Worm (Caenorhabditis elegans): ENCODE measurements around the gene F46B3.8.

Gene F46B3.8

DNA sequence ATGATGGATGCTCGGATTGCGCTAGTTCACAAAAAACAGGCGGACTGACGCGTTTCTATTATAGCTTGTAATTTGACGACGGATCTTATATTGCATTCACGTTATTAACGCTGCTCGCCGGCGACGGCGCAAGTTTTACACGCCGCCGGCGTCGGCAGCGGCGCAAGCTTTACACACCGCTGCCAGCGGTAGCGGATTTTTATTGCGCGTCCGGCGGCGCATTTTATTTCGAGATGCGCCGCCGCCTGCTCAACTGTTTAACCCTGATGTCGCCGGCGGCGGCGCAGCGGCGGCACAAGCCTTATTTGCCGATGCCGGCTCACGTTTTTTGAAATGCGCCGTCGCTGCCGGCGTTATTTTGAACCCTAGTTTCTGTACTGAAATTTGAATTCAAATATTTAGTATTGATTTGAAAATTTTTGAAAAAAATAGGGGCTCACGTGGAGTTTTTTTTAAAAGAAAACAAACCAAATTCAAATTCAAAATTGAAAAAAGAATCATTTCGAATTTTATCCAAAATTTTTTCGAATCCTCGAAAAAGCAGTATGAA lies 18.3 kb downstream of the F46B3.8 start, which contains the start of gene ttr-57:
Gene ttr-57 (plus strand): TSS at position 500 of the 550 bp plus-strand sequence.
- no peak for TF ChIP-seq mdl-1 (tag; optimal IDR thresholded peaks at IDR 0.05)

DNA sequence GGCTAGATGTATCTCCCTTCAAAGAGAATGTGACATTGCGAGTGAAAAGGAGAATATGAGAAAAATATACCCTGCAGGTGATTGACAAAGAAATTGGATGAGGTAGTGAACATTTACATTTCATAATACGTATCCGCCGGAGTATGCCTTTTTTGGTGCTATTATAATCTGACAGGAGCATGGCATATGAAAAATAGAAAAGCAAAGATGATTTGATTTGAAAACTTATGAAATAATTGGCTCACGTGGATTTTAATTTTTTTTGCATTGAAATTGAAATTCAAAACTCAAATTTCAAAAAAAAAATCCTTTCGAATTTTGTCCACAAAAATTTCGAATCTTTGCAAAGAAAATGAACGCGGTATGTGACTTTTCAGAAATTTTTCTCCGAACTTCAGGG lies 19.9 kb downstream of the F46B3.8 start, which contains the start of gene ttr-11:
Gene ttr-11 (plus strand): TSS at position 301 of the 400 bp plus-strand sequence.
- TF ChIP-seq lin-39 (tag; optimal IDR thresholded peaks at IDR 0.05) (no peak), nhr-237 (tag; optimal IDR thresholded peaks at IDR 0.05) (no peak), lin-11 (tag; optimal IDR thresholded peaks at IDR 0.05) (no peak), nhr-25 (tag; optimal IDR thresholded peaks at IDR 0.05) (no peak), mdl-1 (tag; optimal IDR thresholded peaks at IDR 0.05) (no peak), sem-4 (tag; optimal IDR thresholded peaks at IDR 0.05) (no peak), nhr-77 (tag; optimal IDR thresholded peaks at IDR 0.05) (no peak), elt-1 (tag; optimal IDR thresholded peaks at IDR 0.05) (no peak), Y55F3AM.14 (GFP tag; optimal IDR thresholded peaks at IDR 0.05) (no peak), nhr-129 (tag; optimal IDR thresholded peaks at IDR 0.05) (no peak), ztf-11 (tag; optimal IDR thresholded peaks at IDR 0.05) (no peak), aly-2 (tag; optimal IDR thresholded peaks at IDR 0.05) (no peak)

DNA sequence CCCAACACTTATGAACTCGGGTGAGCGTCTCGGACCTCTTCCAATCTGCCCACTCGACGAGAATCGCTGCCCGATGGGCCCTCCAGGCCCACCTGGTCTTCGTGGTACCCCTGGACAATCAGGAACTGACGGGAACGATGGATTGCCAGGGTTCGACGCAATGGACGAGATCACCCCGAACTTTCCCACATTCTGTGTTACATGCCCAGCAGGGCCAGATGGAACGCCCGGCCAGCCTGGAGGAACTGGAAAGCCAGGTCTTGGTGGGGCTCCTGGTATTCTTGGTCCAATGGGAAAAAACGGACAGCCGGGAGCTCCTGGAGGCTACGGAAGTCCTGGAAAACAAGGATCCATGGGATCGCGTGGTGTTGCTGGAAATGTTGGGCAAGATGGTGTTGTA lies 22.3 kb downstream of the F46B3.8 start:
- no peak for TF ChIP-seq elt-1 (tag; optimal IDR thresholded peaks at IDR 0.05)
- TF ChIP-seq nhr-21 (tag; optimal IDR thresholded peaks at IDR 0.05) = no peak
- no peak for TF ChIP-seq crh-2 (tag; optimal IDR thresholded peaks at IDR 0.05)
- no peak for TF ChIP-seq nhr-11 (tag; optimal IDR thresholded peaks at IDR 0.05)

DNA sequence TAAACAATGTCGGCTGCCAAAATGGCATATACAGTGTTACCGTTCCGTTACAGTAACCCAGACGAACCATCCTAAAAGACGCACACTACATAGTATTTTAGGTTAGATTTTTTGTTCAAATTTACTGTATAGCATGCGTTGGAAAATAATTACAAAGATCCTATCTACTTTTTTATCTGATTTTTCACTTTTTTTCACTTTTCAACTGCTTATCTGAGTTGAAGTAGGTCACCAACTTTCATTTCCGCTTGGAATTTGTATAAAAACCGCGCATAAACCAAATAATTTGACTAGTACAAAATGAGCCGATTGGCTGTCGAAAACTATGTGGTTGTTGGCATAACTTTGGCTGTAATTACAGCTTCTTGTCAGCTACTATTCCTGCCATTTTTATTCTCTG lies 23.2 kb downstream of the F46B3.8 start, which contains the start of gene col-163:
Gene col-163 (plus strand): TSS at position 301 of the 400 bp plus-strand sequence.
- no peak for TF ChIP-seq mbf-1 (tag; optimal IDR thresholded peaks at IDR 0.05)
- TF ChIP-seq ztf-4 (tag; optimal IDR thresholded peaks at IDR 0.05) = no peak
- TF ChIP-seq nhr-21 (tag; optimal IDR thresholded peaks at IDR 0.05) = no peak
- no peak for TF ChIP-seq nhr-12 (tag; optimal IDR thresholded peaks at IDR 0.05)
- no peak for TF ChIP-seq lin-13 (GFP tag; optimal IDR thresholded peaks at IDR 0.05)
- no peak for TF ChIP-seq elt-1 (tag; optimal IDR thresholded peaks at IDR 0.05)
- no peak for TF ChIP-seq mdl-1 (tag; optimal IDR thresholded peaks at IDR 0.05)
- TF ChIP-seq skn-1 (tag; optimal IDR thresholded peaks at IDR 0.05) = no peak
- TF ChIP-seq ztf-11 (tag; optimal IDR thresholded peaks at IDR 0.05) = no peak

DNA sequence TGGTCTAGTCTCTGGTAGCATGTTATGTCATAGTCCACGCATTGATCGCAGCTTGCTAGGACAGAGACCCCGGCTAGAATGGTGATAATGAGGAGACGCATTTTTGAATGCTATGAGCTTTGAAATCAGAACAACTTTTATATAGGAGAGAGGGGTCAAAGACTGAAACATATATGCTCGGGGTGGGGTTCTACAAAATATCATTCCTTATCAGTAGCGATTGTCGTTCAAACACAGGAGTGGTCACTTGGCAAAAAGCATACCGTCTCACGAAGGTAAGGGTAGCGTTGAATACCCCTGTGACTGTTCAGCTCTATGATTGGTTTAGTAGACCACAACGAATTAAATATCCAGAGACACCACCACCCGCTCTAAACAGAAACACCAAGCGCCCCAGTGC lies 25.9 kb downstream of the F46B3.8 start, which contains the start of gene F46B3.1:
Gene F46B3.1 (minus strand): TSS at position 101 of the 400 bp plus-strand sequence.
- TF ChIP-seq lsy-2 (tag; optimal IDR thresholded peaks at IDR 0.05) (no peak), skn-1 (tag; optimal IDR thresholded peaks at IDR 0.05) (no peak), mbf-1 (tag; optimal IDR thresholded peaks at IDR 0.05) (no peak), ztf-11 (tag; optimal IDR thresholded peaks at IDR 0.05) (no peak), ama-1 (optimal IDR thresholded peaks at IDR 0.05) (no peak), sem-4 (tag; optimal IDR thresholded peaks at IDR 0.05) (no peak), elt-1 (tag; optimal IDR thresholded peaks at IDR 0.05) (no peak), aly-2 (tag; optimal IDR thresholded peaks at IDR 0.05) (no peak), zag-1 (tag; optimal IDR thresholded peaks at IDR 0.05) (no peak), nhr-237 (tag; optimal IDR thresholded peaks at IDR 0.05) (no peak), nhr-21 (tag; optimal IDR thresholded peaks at IDR 0.05) (no peak), unc-62 (GFP tag; optimal IDR thresholded peaks at IDR 0.05) (no peak), lin-11 (tag; optimal IDR thresholded peaks at IDR 0.05) (no peak), nhr-12 (tag; optimal IDR thresholded peaks at IDR 0.05) (no peak), nhr-25 (tag; optimal IDR thresholded peaks at IDR 0.05) (no peak), lin-39 (tag; optimal IDR thresholded peaks at IDR 0.05) (no peak), blmp-1 (tag; optimal IDR thresholded peaks at IDR 0.05; ENCODE audit: insufficient read depth) (no peak), unc-55 (GFP tag; optimal IDR thresholded peaks at IDR 0.05) (no peak), mdl-1 (tag; optimal IDR thresholded peaks at IDR 0.05) (no peak), ceh-82 (tag; optimal IDR thresholded peaks at IDR 0.05) (no peak)

DNA sequence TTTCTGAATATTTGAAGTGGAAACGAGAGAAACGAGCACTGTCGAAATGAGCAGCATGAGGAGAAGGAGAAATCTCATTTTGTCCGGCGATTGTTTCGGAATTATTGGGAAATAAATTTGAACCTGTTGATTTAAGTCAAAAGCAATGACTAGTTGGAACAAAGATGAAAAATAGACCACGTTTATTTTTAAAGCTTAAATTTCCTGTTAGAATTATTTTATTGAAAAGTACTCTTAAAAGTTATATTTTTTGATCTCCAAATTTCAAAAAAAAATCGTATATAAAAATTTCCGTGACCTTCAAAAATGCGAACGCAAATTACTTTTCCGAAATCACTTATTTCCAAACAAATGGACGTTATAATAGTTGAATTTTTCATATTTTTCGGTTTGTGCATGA lies 27.3 kb downstream of the F46B3.8 start, which contains the start of gene F26F2.11:
Gene F26F2.11 (minus strand): TSS at position 101 of the 400 bp plus-strand sequence.
- TF ChIP-seq ztf-4 (tag; optimal IDR thresholded peaks at IDR 0.05) (no peak), C34F6.9 (tag; optimal IDR thresholded peaks at IDR 0.05) (no peak), mbf-1 (tag; optimal IDR thresholded peaks at IDR 0.05) (no peak), alr-1 (tag; optimal IDR thresholded peaks at IDR 0.05) (no peak), ztf-1 (GFP tag; conservative IDR thresholded peaks at IDR 0.05) (no peak), ZK546.5 (tag; optimal IDR thresholded peaks at IDR 0.05) (no peak), nhr-12 (tag; optimal IDR thresholded peaks at IDR 0.05) (no peak), sma-3 (GFP tag; optimal IDR thresholded peaks at IDR 0.05) (no peak), nhr-23 (tag; optimal IDR thresholded peaks at IDR 0.05) (no peak), ama-1 (optimal IDR thresholded peaks at IDR 0.05) (no peak)

Measured in whole organism, L2 larva.